Fruit fly (Drosophila melanogaster) whole organism, embryonic: Measurements from ENCODE around the gene stg1.

Source experiments
- Atf6 ChIP-seq: fragments of 200-800 bp; sonication (Bioruptor generic); IDR thresholded peaks from 2 replicates; pipeline ENCODE4 v1.3.6; 2022; ENCODE audit warnings: missing biosample characterization, missing genetic modification characterization
- CG10431 ChIP-seq: fragments of 200-800 bp; sonication (Bioruptor generic); optimal IDR thresholded peaks from 3 replicates; lab custom pipeline; 2018; ENCODE audit warnings: missing biosample characterization, mild to moderate bottlenecking, missing genetic modification characterization
- CG10654 ChIP-seq: fragments of 200-800 bp; sonication (Bioruptor generic); optimal IDR thresholded peaks from 2 replicates; lab custom pipeline; 2016; ENCODE audit warnings: missing biosample characterization, missing genetic modification characterization
- CG12071 ChIP-seq: fragments of 200-800 bp; sonication (Bioruptor generic); optimal IDR thresholded peaks from 3 replicates; lab custom pipeline; 2018; ENCODE audit warnings: missing biosample characterization, mild to moderate bottlenecking, missing genetic modification characterization
- CG12219 ChIP-seq: fragments of 200-800 bp; sonication (Bioruptor generic); optimal IDR thresholded peaks from 3 replicates; lab custom pipeline; 2018; ENCODE audit warnings: missing biosample characterization, mild to moderate bottlenecking, missing genetic modification characterization
- CG1233 ChIP-seq: fragments of 200-800 bp; sonication (Bioruptor generic); optimal IDR thresholded peaks from 4 replicates; lab custom pipeline; 2018; ENCODE audit warnings: missing biosample characterization, mild to moderate bottlenecking, missing genetic modification characterization
- CG15479 ChIP-seq: fragments of 200-800 bp; sonication (Bioruptor generic); optimal IDR thresholded peaks from 3 replicates; lab custom pipeline; 2019; ENCODE audit warnings: missing biosample characterization, mild to moderate bottlenecking, missing genetic modification characterization, moderate library complexity
- CG16813 ChIP-seq: fragments of 200-800 bp; sonication (Bioruptor generic); IDR thresholded peaks from 3 replicates; pipeline ENCODE4 v1.3.6; 2022; ENCODE audit warnings: missing biosample characterization, missing genetic modification characterization; ENCODE audit not compliant: partially characterized antibody
- CG18764 ChIP-seq: fragments of 200-800 bp; sonication (Bioruptor generic); optimal IDR thresholded peaks from 3 replicates; lab custom pipeline; 2016; ENCODE audit warnings: missing biosample characterization, missing genetic modification characterization
- CG30403 ChIP-seq: fragments of 200-800 bp; sonication (Bioruptor generic); optimal IDR thresholded peaks from 3 replicates; lab custom pipeline; 2016; ENCODE audit warnings: missing biosample characterization, missing genetic modification characterization
- CG32767 ChIP-seq: fragments of 200-800 bp; sonication (Bioruptor generic); IDR thresholded peaks from 2 replicates; pipeline ENCODE4 v1.3.6; 2022; ENCODE audit warnings: missing biosample characterization, missing genetic modification characterization
- CG3281 ChIP-seq: fragments of 200-800 bp; sonication (Bioruptor generic); optimal IDR thresholded peaks from 3 replicates; lab custom pipeline; 2017; ENCODE audit warnings: missing biosample characterization, mild to moderate bottlenecking, missing genetic modification characterization
- CG42726 ChIP-seq: fragments of 200-800 bp; sonication (Bioruptor generic); IDR thresholded peaks from 2 replicates; pipeline ENCODE4 v1.3.6; 2022; ENCODE audit warnings: missing biosample characterization, missing genetic modification characterization; ENCODE audit not compliant: partially characterized antibody
- CG4282 ChIP-seq: fragments of 200-800 bp; sonication (Bioruptor generic); optimal IDR thresholded peaks from 2 replicates; lab custom pipeline; 2016; ENCODE audit warnings: missing biosample characterization, missing genetic modification characterization
- CG5180 ChIP-seq: fragments of 200-800 bp; sonication (Bioruptor generic); optimal IDR thresholded peaks from 3 replicates; lab custom pipeline; 2017; ENCODE audit warnings: missing biosample characterization, missing genetic modification characterization, mild to moderate bottlenecking, moderate library complexity, missing genetic modification reagents
- CG6254 ChIP-seq: fragments of 200-800 bp; sonication (Bioruptor generic); optimal IDR thresholded peaks from 3 replicates; lab custom pipeline; 2017; ENCODE audit warnings: mild to moderate bottlenecking, missing biosample characterization, missing genetic modification reagents, missing genetic modification characterization
- CG7357 ChIP-seq: fragments of 200-800 bp; sonication (Bioruptor generic); IDR thresholded peaks from 3 replicates; pipeline ENCODE4 v1.3.6; 2022; ENCODE audit warnings: missing biosample characterization, missing genetic modification characterization
- CG9797 ChIP-seq: fragments of 200-800 bp; sonication (Bioruptor generic); optimal IDR thresholded peaks from 3 replicates; lab custom pipeline; 2018; ENCODE audit warnings: missing biosample characterization, mild to moderate bottlenecking, missing genetic modification characterization
- CG9876 ChIP-seq: fragments of 200-800 bp; sonication (Bioruptor generic); optimal IDR thresholded peaks from 2 replicates; lab custom pipeline; 2016; ENCODE audit warnings: missing biosample characterization, missing genetic modification characterization
- CHES-1-like ChIP-seq: fragments of 200-800 bp; sonication (Bioruptor generic); optimal IDR thresholded peaks from 2 replicates; lab custom pipeline; 2016; ENCODE audit warnings: missing biosample characterization, missing genetic modification characterization
- Dek ChIP-seq: fragments of 200-800 bp; sonication (Bioruptor generic); optimal IDR thresholded peaks from 3 replicates; lab custom pipeline; 2019; ENCODE audit warnings: missing biosample characterization, mild to moderate bottlenecking, missing genetic modification characterization, moderate library complexity
- HLHmδ ChIP-seq: fragments of 200-800 bp; sonication (Bioruptor generic); optimal IDR thresholded peaks from 2 replicates; lab custom pipeline; 2018; ENCODE audit warnings: missing biosample characterization, mild to moderate bottlenecking, missing genetic modification characterization, moderate library complexity
- Med ChIP-seq: fragments of 200-800 bp; sonication (Bioruptor generic); peaks from one replicate; lab custom pipeline; 2016; ENCODE audit warnings: missing biosample characterization, missing genetic modification characterization, mild to moderate bottlenecking, inconsistent platforms, moderate library complexity
- NK7.1 ChIP-seq: fragments of 200-800 bp; sonication (Bioruptor generic); optimal IDR thresholded peaks from 3 replicates; lab custom pipeline; 2016; ENCODE audit warnings: missing biosample characterization, missing genetic modification characterization
- Opbp ChIP-seq: fragments of 200-800 bp; sonication (Bioruptor generic); IDR thresholded peaks from 3 replicates; pipeline ENCODE4 v1.3.6; 2022; ENCODE audit warnings: missing biosample characterization, missing genetic modification characterization; ENCODE audit not compliant: partially characterized antibody
- Sry-β ChIP-seq: fragments of 200-800 bp; sonication (Bioruptor generic); optimal IDR thresholded peaks from 2 replicates; lab custom pipeline; 2018; ENCODE audit warnings: missing biosample characterization, mild to moderate bottlenecking, missing genetic modification characterization, moderate library complexity
- Tbp ChIP-seq: fragments of >200 bp; optimal IDR thresholded peaks from 2 replicates; lab custom pipeline; 2018; ENCODE audit warnings: missing biosample characterization, missing genetic modification characterization
- ash1 ChIP-seq: fragments of 200-800 bp; sonication (Bioruptor generic); optimal IDR thresholded peaks from 2 replicates; lab custom pipeline; 2018; ENCODE audit warnings: missing biosample characterization, mild to moderate bottlenecking, missing genetic modification characterization
- bbx ChIP-seq: fragments of 200-800 bp; sonication (Bioruptor generic); IDR thresholded peaks from 2 replicates; pipeline ENCODE4 v1.3.6; 2022; ENCODE audit warnings: missing biosample characterization, missing genetic modification characterization; ENCODE audit not compliant: partially characterized antibody
- bcd ChIP-seq: fragments of 200-800 bp; sonication (Bioruptor generic); optimal IDR thresholded peaks from 2 replicates; lab custom pipeline; 2017; ENCODE audit warnings: missing biosample characterization, mild to moderate bottlenecking, missing genetic modification characterization
- bigmax ChIP-seq: fragments of 200-800 bp; sonication (Bioruptor generic); optimal IDR thresholded peaks from 2 replicates; lab custom pipeline; 2018; ENCODE audit warnings: missing biosample characterization, mild to moderate bottlenecking, missing genetic modification characterization
- dan ChIP-seq: fragments of 200-800 bp; sonication (Bioruptor generic); IDR thresholded peaks from 2 replicates; pipeline ENCODE4 v1.3.6; 2022; ENCODE audit warnings: missing biosample characterization, missing genetic modification characterization
- dysf ChIP-seq: fragments of 200-800 bp; sonication (Bioruptor generic); IDR thresholded peaks from 3 replicates; pipeline ENCODE4 v1.3.6; 2022; ENCODE audit warnings: missing biosample characterization, missing genetic modification characterization
- ewg ChIP-seq: fragments of 200-800 bp; sonication (Bioruptor generic); optimal IDR thresholded peaks from 3 replicates; lab custom pipeline; 2017; ENCODE audit warnings: mild to moderate bottlenecking, missing biosample characterization, missing genetic modification reagents, missing genetic modification characterization
- fru ChIP-seq: fragments of >200 bp; optimal IDR thresholded peaks from 2 replicates; lab custom pipeline; 2017
- gsb-n ChIP-seq: fragments of 200-800 bp; sonication (Bioruptor generic); optimal IDR thresholded peaks from 3 replicates; lab custom pipeline; 2018; ENCODE audit warnings: missing biosample characterization, mild to moderate bottlenecking, missing genetic modification characterization
- her ChIP-seq: fragments of 200-800 bp; sonication (Bioruptor generic); optimal IDR thresholded peaks from 2 replicates; lab custom pipeline; 2016; ENCODE audit warnings: missing biosample characterization, missing genetic modification characterization
- lab ChIP-seq: fragments of 200-800 bp; sonication (Bioruptor generic); optimal IDR thresholded peaks from 3 replicates; lab custom pipeline; 2017; ENCODE audit warnings: missing biosample characterization, missing genetic modification characterization, mild to moderate bottlenecking, moderate library complexity, missing genetic modification reagents
- mam ChIP-seq: fragments of 200-800 bp; sonication (Bioruptor generic); optimal IDR thresholded peaks from 3 replicates; lab custom pipeline; 2016; ENCODE audit warnings: missing biosample characterization, missing genetic modification characterization
- mld ChIP-seq: fragments of 200-800 bp; sonication (Bioruptor generic); IDR thresholded peaks from 3 replicates; pipeline ENCODE4 v1.3.6; 2022; ENCODE audit warnings: missing biosample characterization, missing genetic modification characterization; ENCODE audit not compliant: partially characterized antibody
- nerfin-1 ChIP-seq: fragments of 200-800 bp; sonication (Bioruptor generic); optimal IDR thresholded peaks from 3 replicates; lab custom pipeline; 2019; ENCODE audit warnings: missing biosample characterization, mild to moderate bottlenecking, missing genetic modification characterization, moderate library complexity
- pho ChIP-seq: fragments of 200-800 bp; sonication (Bioruptor generic); optimal IDR thresholded peaks from 2 replicates; lab custom pipeline; 2016; ENCODE audit warnings: missing biosample characterization, missing genetic modification characterization
- sens-2 ChIP-seq: fragments of 200-800 bp; sonication (Bioruptor generic); IDR thresholded peaks from 2 replicates; pipeline ENCODE4 v1.3.6; 2022; ENCODE audit warnings: missing biosample characterization, missing genetic modification characterization
- tna ChIP-seq: fragments of 200-800 bp; sonication (Bioruptor generic); IDR thresholded peaks from 2 replicates; pipeline ENCODE4 v1.3.6; 2022; ENCODE audit warnings: missing biosample characterization, missing genetic modification characterization; ENCODE audit not compliant: partially characterized antibody
- toy ChIP-seq: fragments of 200-800 bp; sonication (Bioruptor generic); IDR thresholded peaks from 2 replicates; pipeline ENCODE4 v1.3.6; 2022; ENCODE audit warnings: missing biosample characterization, missing genetic modification characterization
- trh ChIP-seq: fragments of 200-800 bp; sonication (Bioruptor generic); optimal IDR thresholded peaks from 2 replicates; lab custom pipeline; 2016; ENCODE audit warnings: missing biosample characterization, missing genetic modification characterization
- unc-4 ChIP-seq: fragments of 200-800 bp; sonication (Bioruptor generic); IDR thresholded peaks from 2 replicates; pipeline ENCODE4 v1.3.6; 2022; ENCODE audit warnings: missing biosample characterization, missing genetic modification characterization; ENCODE audit not compliant: partially characterized antibody
- wor ChIP-seq: fragments of 200-800 bp; sonication (Bioruptor generic); IDR thresholded peaks from 2 replicates; pipeline ENCODE4 v1.3.6; 2022; ENCODE audit warnings: missing biosample characterization, missing genetic modification characterization

The stg1 gene

DNA sequence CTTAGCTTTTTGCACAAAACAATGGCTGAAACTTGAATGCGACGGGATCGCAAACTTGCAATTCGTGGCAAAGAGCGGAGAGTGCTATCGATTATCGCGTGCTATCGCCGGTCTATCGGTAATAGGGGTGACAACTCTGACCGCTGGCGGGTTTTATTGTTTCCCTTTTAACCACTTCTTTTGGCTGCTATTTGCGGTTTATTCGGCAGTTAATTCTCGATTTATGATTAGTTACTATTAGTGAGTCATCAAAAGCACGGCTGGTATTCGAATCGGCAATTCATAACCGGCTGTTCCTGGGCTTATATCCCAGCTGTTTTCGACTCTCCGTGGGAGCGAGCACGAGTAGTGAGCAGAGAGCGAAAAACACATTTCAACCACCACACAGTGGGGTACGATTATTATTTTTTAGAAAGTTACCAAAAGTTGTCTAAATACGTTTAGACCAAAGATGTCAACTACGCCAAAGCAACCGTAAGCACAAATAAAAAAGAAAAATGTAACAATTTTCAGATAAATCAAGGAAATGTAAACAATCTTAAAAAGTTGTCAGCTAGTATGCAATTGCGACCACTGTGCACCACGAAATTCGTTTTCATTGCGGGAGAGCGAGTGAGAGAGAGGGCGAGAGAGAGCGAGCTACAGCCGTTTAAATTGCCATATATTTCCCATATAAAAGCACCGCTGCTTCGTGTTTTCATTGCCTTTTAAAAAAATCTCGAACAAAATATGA is 39.6 kb upstream of the stg1 start, which contains the start of the genes Stt3A and bves (continued):
- TF ChIP-seq Opbp (GFP tag; lab: Robert Waterston, UW), result peak; percentile 59; the same call in 2 of the 3 replicates
- peak; percentile 96 for TF ChIP-seq wor (GFP tag; lab: Robert Waterston, UW)
- peak; percentile 99 for TF ChIP-seq lab (GFP tag; lab: Kevin White, UChicago)
- peak; percentile 99 for TF ChIP-seq gsb-n (tag; lab: Kevin White, UChicago)
- TF ChIP-seq CG6254 (GFP tag; lab: Kevin White, UChicago), result peak; percentile 97
- peak; percentile 98 for TF ChIP-seq CG12071 (GFP tag; lab: Kevin White, UChicago)
- TF ChIP-seq Med (GFP tag; lab: Kevin White, UChicago), result peak; percentile 100
- TF ChIP-seq CG9876, result peak; percentile 96
- no peak for TF ChIP-seq HLHmδ (GFP tag; lab: Kevin White, UChicago)
- peak; percentile 69 for TF ChIP-seq Sry-β (GFP tag; lab: Kevin White, UChicago)
- TF ChIP-seq mam (GFP tag; lab: Kevin White, UChicago), result peak; percentile 98
- peak; percentile 49 for TF ChIP-seq unc-4
- peak; percentile 53; the same call in 1 of the 2 replicates for TF ChIP-seq CG42726
- TF ChIP-seq pho (GFP tag; lab: Kevin White, UChicago), result peak; percentile 98
- TF ChIP-seq CG12219 (GFP tag; lab: Kevin White, UChicago), result peak; percentile 99
- peak; percentile 97 for TF ChIP-seq NK7.1 (GFP tag; lab: Kevin White, UChicago)
- TF ChIP-seq CG1233 (GFP tag; lab: Kevin White, UChicago), result peak; percentile 97
- peak; percentile 98 for TF ChIP-seq dysf (GFP tag; lab: Robert Waterston, UW)
- TF ChIP-seq bbx (GFP tag; lab: Robert Waterston, UW), result peak; percentile 32; the same call in 1 of the 2 replicates
- peak; percentile 91 for TF ChIP-seq CG7357
- TF ChIP-seq CG9797 (GFP tag; lab: Kevin White, UChicago), result peak; percentile 67
- TF ChIP-seq CG10654 (GFP tag; lab: Kevin White, UChicago), result peak; percentile 98
- peak; percentile 98 for TF ChIP-seq CG32767
- peak; percentile 99 for TF ChIP-seq CHES-1-like (GFP tag; lab: Kevin White, UChicago)
- peak; percentile 92 for TF ChIP-seq CG5180 (GFP tag; lab: Kevin White, UChicago)
- peak; percentile 93 for TF ChIP-seq CG10431
- no peak for TF ChIP-seq Tbp
- peak; percentile 94 for TF ChIP-seq trh (GFP tag; lab: Kevin White, UChicago)
- peak; percentile 23; the same call in 1 of the 2 replicates for TF ChIP-seq tna (GFP tag; lab: Robert Waterston, UW)
- TF ChIP-seq nerfin-1 (tag; lab: Kevin White, UChicago), result peak; percentile 97
- TF ChIP-seq Dek, result peak; percentile 97
- peak; percentile 96 for TF ChIP-seq ewg (GFP tag; lab: Kevin White, UChicago)
- peak; percentile 91 for TF ChIP-seq toy (GFP tag; lab: Robert Waterston, UW)
- peak; percentile 92 for TF ChIP-seq ash1 (GFP tag; lab: Kevin White, UChicago)
- peak; percentile 84 for TF ChIP-seq dan (GFP tag; lab: Robert Waterston, UW)
- peak; percentile 75 for TF ChIP-seq bigmax (GFP tag; lab: Kevin White, UChicago)
- peak; percentile 98 for TF ChIP-seq CG3281
- TF ChIP-seq CG30403 (GFP tag; lab: Kevin White, UChicago), result peak; percentile 98
- peak; percentile 97 for TF ChIP-seq her
- TF ChIP-seq CG18764 (GFP tag; lab: Kevin White, UChicago), result peak; percentile 95
- peak; percentile 52; the same call in 2 of the 3 replicates for TF ChIP-seq mld (GFP tag; lab: Robert Waterston, UW)
- TF ChIP-seq sens-2 (GFP tag; lab: Robert Waterston, UW), result peak; percentile 96
- peak; percentile 59 for TF ChIP-seq CG15479 (GFP tag; lab: Kevin White, UChicago)
- TF ChIP-seq fru (lab: Kevin White, UChicago), result no peak
- peak; percentile 99 for TF ChIP-seq CG4282 (GFP tag; lab: Kevin White, UChicago)
- peak; percentile 97 for TF ChIP-seq bcd (GFP tag; lab: Kevin White, UChicago)
- peak; percentile 59; the same call in 2 of the 3 replicates for TF ChIP-seq CG16813 (GFP tag; lab: Robert Waterston, UW)
- TF ChIP-seq Atf6 (GFP tag; lab: Robert Waterston, UW), result peak; percentile 97
